Worm (Caenorhabditis elegans) whole organism, midembryonic: ENCODE measurements around the gene got-2.2.

Experiments used
- T22C8.4 ChIP-seq: fragments of 200-800 bp; sonication (Bioruptor generic); IDR thresholded peaks from 2 replicates; pipeline ENCODE4 v1.3.6; 2022; ENCODE audit warnings: missing genetic modification characterization, missing compliant biosample characterization
- cog-1 ChIP-seq: sonication (generic microtip); optimal IDR thresholded peaks from 2 replicates; lab custom pipeline; 2016; ENCODE audit warnings: missing genetic modification characterization, missing compliant biosample characterization
- flt-1 ChIP-seq: fragments of 200-800 bp; sonication (Bioruptor generic); IDR thresholded peaks from 2 replicates; pipeline ENCODE4 v1.3.6; 2022; ENCODE audit warnings: missing genetic modification characterization, missing compliant biosample characterization
- klf-2 ChIP-seq: fragments of 200-800 bp; sonication (Bioruptor generic); conservative IDR thresholded peaks from 2 replicates; pipeline ENCODE4 v1.3.6; 2022; ENCODE audit warnings: missing genetic modification reagents, missing genetic modification characterization, missing compliant biosample characterization
- med-1 ChIP-seq: sonication (generic microtip); optimal IDR thresholded peaks from 2 replicates; lab custom pipeline; 2017; ENCODE audit warnings: missing genetic modification characterization, mild to moderate bottlenecking, missing compliant biosample characterization, antibody characterized with exemption, missing genetic modification reagents; ENCODE audit not compliant: insufficient read depth
- ref-1 ChIP-seq: fragments of 200-800 bp; sonication (Bioruptor generic); conservative IDR thresholded peaks from 2 replicates; pipeline ENCODE4 v1.3.6; 2022; ENCODE audit warnings: missing genetic modification reagents, missing genetic modification characterization, missing compliant biosample characterization
- tab-1 ChIP-seq: fragments of 200-800 bp; sonication (Bioruptor generic); IDR thresholded peaks from 2 replicates; pipeline ENCODE4 v1.3.6; 2022; ENCODE audit warnings: missing genetic modification characterization, missing compliant biosample characterization
- ztf-23 ChIP-seq: fragments of 200-800 bp; sonication (Bioruptor generic); IDR thresholded peaks from 2 replicates; pipeline ENCODE4 v1.3.6; 2022; ENCODE audit warnings: missing genetic modification reagents, missing genetic modification characterization, missing compliant biosample characterization
- ztf-29 ChIP-seq: fragments of 200-800 bp; sonication (Bioruptor generic); IDR thresholded peaks from 2 replicates; pipeline ENCODE4 v1.3.6; 2022; ENCODE audit warnings: missing genetic modification reagents, missing genetic modification characterization, missing compliant biosample characterization

got-2.2 gene

ce11 chrX:6207687-6208088 is 33.1 kb upstream of the got-2.2 start, which contains the start of gene T13C5.6:
TSS of gene T13C5.6 (minus strand) at chrX:6207687.
- TF ChIP-seq med-1 (GFP tag; lab: Kevin White, UChicago) (peak; percentile 74), tab-1 (peak; percentile 99), ztf-23 (GFP tag; lab: Robert Waterston, UW) (peak; percentile 97), ref-1 (GFP tag; lab: Robert Waterston, UW) (peak; percentile 92), flt-1 (GFP tag; lab: Robert Waterston, UW) (peak; percentile 98), ztf-29 (GFP tag; lab: Robert Waterston, UW) (peak; percentile 93), T22C8.4 (GFP tag; lab: Robert Waterston, UW) (peak; percentile 95), klf-2 (GFP tag; lab: Robert Waterston, UW) (peak; percentile 98), cog-1 (tag; lab: Kevin White, UChicago) (peak; percentile 94)

- TF ChIP-seq flt-1 (GFP tag; lab: Robert Waterston, UW) (no peak), ref-1 (GFP tag; lab: Robert Waterston, UW) (no peak), cog-1 (tag; lab: Kevin White, UChicago) (no peak), tab-1 (no peak), ztf-23 (GFP tag; lab: Robert Waterston, UW) (no peak), T22C8.4 (GFP tag; lab: Robert Waterston, UW) (no peak), klf-2 (GFP tag; lab: Robert Waterston, UW) (no peak), med-1 (GFP tag; lab: Kevin White, UChicago) (no peak), ztf-29 (GFP tag; lab: Robert Waterston, UW) (no peak)
Measured at ce11 chrX:6208463-6208862, 32.3 kb upstream of the got-2.2 start, which contains the start of gene C14F11.7. TSS of gene C14F11.7 (minus strand) at chrX:6208563.

DNA sequence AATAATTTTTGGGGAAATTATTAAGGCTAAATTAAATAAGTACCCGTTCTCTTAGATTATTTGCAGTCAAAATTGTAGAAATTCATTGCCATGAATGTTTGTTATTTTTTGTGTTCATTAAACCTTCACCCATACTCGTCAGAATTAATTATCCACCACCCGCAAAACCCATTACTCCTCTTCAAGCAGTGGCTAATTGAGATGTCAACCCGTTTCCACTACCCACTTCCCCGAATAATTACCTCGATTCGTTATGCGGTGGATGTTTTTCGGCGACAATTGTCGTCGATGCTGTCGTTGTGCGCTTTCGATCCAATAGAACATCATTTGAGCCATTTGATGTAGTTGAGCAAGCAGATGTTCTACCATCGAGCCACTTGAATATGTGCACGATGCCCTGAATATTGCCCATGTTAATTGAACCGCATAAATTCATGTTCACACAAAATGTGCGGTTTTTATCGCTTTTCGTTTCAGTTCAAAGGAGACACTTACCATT is 29.4 kb upstream of the got-2.2 start:
- no peak for TF ChIP-seq klf-2 (GFP tag; lab: Robert Waterston, UW)
- TF ChIP-seq med-1 (GFP tag; lab: Kevin White, UChicago): no peak

- TF ChIP-seq cog-1 (tag; lab: Kevin White, UChicago): no peak
- no peak for TF ChIP-seq med-1 (GFP tag; lab: Kevin White, UChicago)
- no peak for TF ChIP-seq ztf-23 (GFP tag; lab: Robert Waterston, UW)
- no peak for TF ChIP-seq T22C8.4 (GFP tag; lab: Robert Waterston, UW)
- TF ChIP-seq flt-1 (GFP tag; lab: Robert Waterston, UW): no peak
- TF ChIP-seq klf-2 (GFP tag; lab: Robert Waterston, UW): no peak
- TF ChIP-seq tab-1: no peak
- no peak for TF ChIP-seq ref-1 (GFP tag; lab: Robert Waterston, UW)
- no peak for TF ChIP-seq ztf-29 (GFP tag; lab: Robert Waterston, UW)
Measured at ce11 chrX:6216551-6216950, 24.2 kb upstream of the got-2.2 start, which contains the start of gene lrch-1. TSS of gene lrch-1 (minus strand) at chrX:6216651.

- TF ChIP-seq ztf-23 (GFP tag; lab: Robert Waterston, UW) (peak; percentile 80), T22C8.4 (GFP tag; lab: Robert Waterston, UW) (peak; percentile 38; the same call in 1 of the 2 replicates), tab-1 (peak; percentile 77), flt-1 (GFP tag; lab: Robert Waterston, UW) (peak; percentile 89), cog-1 (tag; lab: Kevin White, UChicago) (no peak), klf-2 (GFP tag; lab: Robert Waterston, UW) (peak; percentile 60; the same call in 1 of the 2 replicates), med-1 (GFP tag; lab: Kevin White, UChicago) (no peak), ref-1 (GFP tag; lab: Robert Waterston, UW) (0 out of 2 replicates have a peak, but pooled peaks have one; percentile 54), ztf-29 (GFP tag; lab: Robert Waterston, UW) (peak; percentile 46)
Measured at ce11 chrX:6219892-6220291, 20.9 kb upstream of the got-2.2 start.

DNA sequence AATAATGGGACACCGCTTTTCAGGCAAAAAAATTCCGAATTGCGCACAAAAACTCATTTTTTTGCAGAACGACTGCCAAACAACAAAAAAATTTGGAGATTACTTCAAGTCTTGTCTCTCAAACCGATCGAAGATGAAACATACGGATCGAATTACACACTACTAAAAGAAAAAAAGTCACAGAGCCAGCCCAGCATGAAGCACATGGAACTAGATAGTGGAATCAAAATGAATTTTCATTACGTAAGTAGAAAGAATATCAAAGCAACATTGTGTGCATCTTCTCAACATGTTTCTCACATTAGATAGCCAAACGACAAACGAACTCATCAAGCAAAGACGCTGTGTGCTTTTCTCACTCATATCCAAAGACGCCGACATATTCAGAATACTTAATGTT is 19.7 kb upstream of the got-2.2 start:
- TF ChIP-seq flt-1 (GFP tag; lab: Robert Waterston, UW): no peak
- TF ChIP-seq ref-1 (GFP tag; lab: Robert Waterston, UW): no peak
- TF ChIP-seq ztf-23 (GFP tag; lab: Robert Waterston, UW): no peak
- TF ChIP-seq tab-1: no peak
- no peak for TF ChIP-seq ztf-29 (GFP tag; lab: Robert Waterston, UW)
- TF ChIP-seq med-1 (GFP tag; lab: Kevin White, UChicago): no peak
- TF ChIP-seq cog-1 (tag; lab: Kevin White, UChicago): no peak
- TF ChIP-seq T22C8.4 (GFP tag; lab: Robert Waterston, UW): no peak
- no peak for TF ChIP-seq klf-2 (GFP tag; lab: Robert Waterston, UW)

ce11 chrX:6224841-6225240 is 15.9 kb upstream of the got-2.2 start:
- TF ChIP-seq med-1 (GFP tag; lab: Kevin White, UChicago) (no peak), T22C8.4 (GFP tag; lab: Robert Waterston, UW) (peak; percentile 53)

DNA sequence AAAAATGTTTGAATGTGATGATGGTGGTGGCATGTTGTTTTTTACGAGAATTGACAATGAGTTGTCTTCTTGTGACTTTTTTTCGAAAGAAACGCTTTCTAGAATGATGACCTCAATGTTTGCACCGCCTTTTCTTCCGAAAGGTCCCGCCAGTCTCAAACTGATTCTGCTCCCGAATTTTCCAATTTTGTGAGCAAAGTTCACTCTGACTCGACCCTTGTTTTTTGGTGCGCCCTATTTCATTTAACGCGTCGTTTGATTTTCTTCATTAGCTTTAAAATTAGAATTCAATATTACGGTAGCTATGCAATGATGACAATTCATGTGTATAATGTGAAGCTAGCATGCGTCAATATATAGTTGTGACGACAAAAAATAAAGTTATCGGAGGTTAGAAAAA is 10.1 kb upstream of the got-2.2 start, which contains the start of gene lite-1:
lite-1 (minus strand) TSS at position 101 of the 400 bp plus-strand sequence.
- TF ChIP-seq ztf-23 (GFP tag; lab: Robert Waterston, UW) (no peak), med-1 (GFP tag; lab: Kevin White, UChicago) (no peak), T22C8.4 (GFP tag; lab: Robert Waterston, UW) (no peak), ztf-29 (GFP tag; lab: Robert Waterston, UW) (no peak), tab-1 (no peak), cog-1 (tag; lab: Kevin White, UChicago) (no peak), ref-1 (GFP tag; lab: Robert Waterston, UW) (no peak), flt-1 (GFP tag; lab: Robert Waterston, UW) (no peak), klf-2 (GFP tag; lab: Robert Waterston, UW) (no peak)

DNA sequence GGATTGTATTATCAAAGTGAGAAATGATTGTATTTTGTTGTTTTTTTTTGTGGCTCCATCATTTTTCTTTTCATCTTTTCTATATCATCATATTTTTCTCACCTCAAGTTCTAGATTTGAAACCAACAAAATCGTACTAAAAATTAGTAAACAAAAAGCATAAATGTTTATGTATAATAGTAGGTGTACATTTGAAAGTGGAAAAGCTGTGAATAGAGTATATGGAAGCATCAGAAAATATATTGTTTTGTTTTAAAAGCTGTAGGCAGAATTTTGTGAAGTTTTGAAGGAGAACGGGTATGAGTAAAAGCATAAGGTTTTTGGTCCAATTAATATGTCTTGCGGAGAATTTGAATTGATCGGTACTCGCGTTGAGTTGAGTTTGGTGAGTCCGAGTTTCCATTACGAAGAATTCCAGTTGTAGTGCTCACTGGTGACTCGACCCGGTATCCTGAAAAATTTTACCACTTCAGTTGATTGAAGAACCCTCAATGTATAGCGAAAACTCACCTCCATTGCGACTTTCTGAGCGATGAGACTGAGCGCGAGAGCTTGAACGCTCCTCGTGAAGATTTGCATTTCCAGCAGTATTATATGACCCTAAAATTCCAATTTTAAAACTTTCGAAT is 7.7 kb upstream of the got-2.2 start, which contains the start of gene C14F11.4:
C14F11.4 (minus strand) TSS at position 51 of the 629 bp plus-strand sequence.
- no peak for TF ChIP-seq flt-1 (GFP tag; lab: Robert Waterston, UW)
- no peak for TF ChIP-seq tab-1
- TF ChIP-seq klf-2 (GFP tag; lab: Robert Waterston, UW): no peak
- no peak for TF ChIP-seq T22C8.4 (GFP tag; lab: Robert Waterston, UW)
- no peak for TF ChIP-seq ztf-23 (GFP tag; lab: Robert Waterston, UW)
